Worm (Caenorhabditis elegans) whole organism, L4 larva: ENCODE measurements around the gene mpst-4.

ENCODE experiments used
- F44E2.7 ChIP-seq: fragments of 200-800 bp; sonication (Bioruptor generic); IDR thresholded peaks from 2 replicates; pipeline ENCODE4 v2.1.2; 2022; ENCODE audit warnings: missing genetic modification characterization, missing compliant biosample characterization
- F49E8.2 ChIP-seq: sonication (generic microtip); optimal IDR thresholded peaks from 2 replicates; lab custom pipeline; 2016; ENCODE audit warnings: missing compliant biosample characterization, mild to moderate bottlenecking, missing genetic modification characterization, borderline replicate concordance
- T20F7.1 ChIP-seq: fragments of 200-800 bp; sonication (Bioruptor generic); optimal IDR thresholded peaks from 2 replicates; lab custom pipeline; 2018; ENCODE audit warnings: mild to moderate bottlenecking, missing genetic modification characterization, missing compliant biosample characterization
- Y105C5A.15 ChIP-seq: fragments of 200-800 bp; sonication (Bioruptor generic); IDR thresholded peaks from 2 replicates; pipeline ENCODE4 v1.3.6; 2022; ENCODE audit warnings: missing genetic modification characterization, missing compliant biosample characterization
- Y48G9A.11 ChIP-seq: fragments of 200-800 bp; sonication (Bioruptor generic); IDR thresholded peaks from 2 replicates; pipeline ENCODE4 v1.3.6; 2022; ENCODE audit warnings: missing genetic modification reagents, missing genetic modification characterization, missing compliant biosample characterization
- Y5F2A.4 ChIP-seq: fragments of 200-800 bp; sonication (Bioruptor generic); optimal IDR thresholded peaks from 2 replicates; lab custom pipeline; 2018; ENCODE audit warnings: mild to moderate bottlenecking, missing genetic modification characterization, missing compliant biosample characterization
- ceh-28 ChIP-seq: fragments of 150-350 bp; optimal IDR thresholded peaks from 2 replicates; lab custom pipeline; 2014; ENCODE audit warnings: missing biosample characterization, missing genetic modification reagents, missing genetic modification characterization
- ceh-62 ChIP-seq: sonication (generic microtip); optimal IDR thresholded peaks from 2 replicates; lab custom pipeline; 2017; ENCODE audit warnings: missing biosample characterization, missing genetic modification characterization
- ceh-82 ChIP-seq: sonication (generic microtip); optimal IDR thresholded peaks from 2 replicates; lab custom pipeline; 2017; ENCODE audit warnings: missing biosample characterization, missing genetic modification characterization
- ces-1 ChIP-seq: fragments of 150-350 bp; sonication (generic microtip); optimal IDR thresholded peaks from 4 replicates; lab custom pipeline; 2014; ENCODE audit warnings: missing biosample characterization, missing genetic modification reagents, missing genetic modification characterization
- daf-16 ChIP-seq, 3 experiments: sonication (generic microtip); optimal IDR thresholded peaks; 2 replicates each; lab custom pipeline; 2016 to 2017; ENCODE audit warnings: missing genetic modification characterization in 3 of 3, missing genetic modification reagents in 3 of 3, mild to moderate bottlenecking in 2 of 3, missing compliant biosample characterization in 2 of 3, missing biosample characterization in 1 of 3, moderate library complexity in 1 of 3
- dmd-6 ChIP-seq: fragments of 200-800 bp; sonication (Bioruptor generic); IDR thresholded peaks from 2 replicates; pipeline ENCODE4 v1.3.6; 2022; ENCODE audit warnings: missing genetic modification reagents, missing genetic modification characterization, missing compliant biosample characterization
- dmd-8 ChIP-seq: fragments of 200-800 bp; sonication (Bioruptor generic); IDR thresholded peaks from 2 replicates; pipeline ENCODE4 v1.3.6; 2022; ENCODE audit warnings: missing genetic modification characterization, missing compliant biosample characterization
- dpl-1 ChIP-seq: fragments of 150-350 bp; optimal IDR thresholded peaks from 2 replicates; lab custom pipeline; 2014; ENCODE audit warnings: missing biosample characterization, missing genetic modification reagents, missing genetic modification characterization
- dve-1 ChIP-seq: sonication (generic microtip); optimal IDR thresholded peaks from 2 replicates; lab custom pipeline; 2017; ENCODE audit warnings: antibody characterized with exemption, mild to moderate bottlenecking, missing genetic modification characterization, missing compliant biosample characterization; ENCODE audit not compliant: insufficient read depth
- hlh-11 ChIP-seq: fragments of 200-800 bp; sonication (Bioruptor generic); optimal IDR thresholded peaks from 2 replicates; lab custom pipeline; 2018; ENCODE audit warnings: mild to moderate bottlenecking, missing genetic modification characterization, missing compliant biosample characterization
- lim-7 ChIP-seq: fragments of 200-800 bp; sonication (Bioruptor generic); IDR thresholded peaks from 2 replicates; pipeline ENCODE4 v1.3.6; 2022; ENCODE audit warnings: missing genetic modification characterization, missing compliant biosample characterization
- lin-1 ChIP-seq: fragments of 200-800 bp; sonication (Bioruptor generic); IDR thresholded peaks from 2 replicates; pipeline ENCODE4 v1.3.6; 2022; ENCODE audit warnings: missing genetic modification reagents, missing genetic modification characterization, missing compliant biosample characterization
- lin-15B ChIP-seq: fragments of 150-350 bp; sonication (generic microtip); optimal IDR thresholded peaks from 3 replicates; lab custom pipeline; 2014; ENCODE audit warnings: missing biosample characterization, missing genetic modification characterization
- lin-38 ChIP-seq: fragments of 200-800 bp; sonication (Bioruptor generic); IDR thresholded peaks from 2 replicates; pipeline ENCODE4 v1.3.6; 2022; ENCODE audit warnings: missing genetic modification reagents, missing genetic modification characterization, missing compliant biosample characterization
- lir-3 ChIP-seq: sonication (generic microtip); optimal IDR thresholded peaks from 2 replicates; lab custom pipeline; 2016; ENCODE audit warnings: mild to moderate bottlenecking, missing genetic modification characterization, missing compliant biosample characterization
- lsy-2 ChIP-seq, 2 experiments: fragments of 150-350 bp in 1 of 2; sonication (generic microtip) in 1 of 2; optimal IDR thresholded peaks; 2 replicates each; lab custom pipeline; 2014 to 2017; ENCODE audit warnings: missing biosample characterization in 2 of 2, missing genetic modification characterization in 2 of 2
- madf-5 ChIP-seq, 2 experiments: fragments of 200-800 bp; sonication (Bioruptor generic); IDR thresholded peaks; 2 replicates each; pipeline ENCODE4 v1.3.6; 2022; ENCODE audit warnings: missing compliant biosample characterization in 2 of 2, missing genetic modification characterization in 2 of 2
- madf-9 ChIP-seq: fragments of 200-800 bp; sonication (Bioruptor generic); conservative IDR thresholded peaks from 2 replicates; pipeline ENCODE4 v1.3.6; 2022; ENCODE audit warnings: missing genetic modification reagents, missing genetic modification characterization, missing compliant biosample characterization
- mep-1 ChIP-seq: fragments of 150-350 bp; sonication (generic microtip); optimal IDR thresholded peaks from 3 replicates; lab custom pipeline; 2014; ENCODE audit warnings: missing biosample characterization, missing genetic modification characterization
- mes-2 ChIP-seq: sonication (generic microtip); optimal IDR thresholded peaks from 2 replicates; lab custom pipeline; 2016; ENCODE audit warnings: missing genotype, mild to moderate bottlenecking, missing genetic modification characterization, missing compliant biosample characterization; ENCODE audit not compliant: poor library complexity, severe bottlenecking
- mxl-3 ChIP-seq: fragments of 200-800 bp; sonication (Bioruptor generic); optimal IDR thresholded peaks from 2 replicates; lab custom pipeline; 2018; ENCODE audit warnings: mild to moderate bottlenecking, missing genetic modification characterization, missing compliant biosample characterization
- nhr-10 ChIP-seq: fragments of 150-350 bp; optimal IDR thresholded peaks from 2 replicates; lab custom pipeline; 2014; ENCODE audit warnings: missing biosample characterization, missing genetic modification characterization
- nhr-11 ChIP-seq: fragments of 150-350 bp; optimal IDR thresholded peaks from 2 replicates; lab custom pipeline; 2014; ENCODE audit warnings: missing biosample characterization, missing genetic modification characterization
- nhr-28 ChIP-seq: fragments of 150-350 bp; optimal IDR thresholded peaks from 2 replicates; lab custom pipeline; 2014; ENCODE audit warnings: missing biosample characterization, missing genetic modification characterization
- pha-4 ChIP-seq, 2 experiments: fragments of 150-350 bp in 1 of 2; fragments of 200-800 bp in 1 of 2; sonication (Bioruptor generic) in 1 of 2; IDR thresholded peaks in 1 of 2; optimal IDR thresholded peaks in 1 of 2; 2 replicates each; pipeline versions ENCODE4 v1.3.6 to Lab custom; 2014 to 2022; ENCODE audit warnings: missing genetic modification characterization in 2 of 2, missing genetic modification reagents in 2 of 2, missing biosample characterization in 1 of 2, missing compliant biosample characterization in 1 of 2
- pqm-1 ChIP-seq: sonication (generic microtip); optimal IDR thresholded peaks from 2 replicates; lab custom pipeline; 2017; ENCODE audit warnings: missing biosample characterization, missing genetic modification characterization
- saeg-2 ChIP-seq: fragments of 200-800 bp; sonication (Bioruptor generic); IDR thresholded peaks from 2 replicates; pipeline ENCODE4 v1.3.6; 2022; ENCODE audit warnings: missing genetic modification reagents, missing genetic modification characterization, missing compliant biosample characterization
- skn-1 ChIP-seq: fragments of 150-350 bp; optimal IDR thresholded peaks from 2 replicates; lab custom pipeline; 2014; ENCODE audit warnings: missing biosample characterization, missing genetic modification characterization
- unc-130 ChIP-seq: sonication (generic microtip); optimal IDR thresholded peaks from 2 replicates; lab custom pipeline; 2016; ENCODE audit warnings: missing genetic modification reagents, missing genetic modification characterization, missing compliant biosample characterization
- unc-39 ChIP-seq: sonication (generic microtip); optimal IDR thresholded peaks from 2 replicates; lab custom pipeline; 2017; ENCODE audit warnings: missing biosample characterization, missing genetic modification characterization
- unc-62 ChIP-seq, 3 experiments: fragments of 150-350 bp in 1 of 3; sonication (generic microtip); optimal IDR thresholded peaks in 2 of 3; peaks in 1 of 3; 1 replicate in 1 of 3; 2 replicates in 2 of 3; lab custom pipeline; 2014 to 2017; ENCODE audit warnings: missing biosample characterization in 3 of 3, missing genetic modification characterization in 3 of 3, missing genetic modification reagents in 3 of 3, missing genotype in 1 of 3
- vab-7 ChIP-seq: fragments of 200-800 bp; sonication (Bioruptor generic); IDR thresholded peaks from 2 replicates; pipeline ENCODE4 v1.3.6; 2022; ENCODE audit warnings: missing genetic modification reagents, missing genetic modification characterization, missing compliant biosample characterization
- zip-11 ChIP-seq: fragments of 200-800 bp; sonication (Bioruptor generic); IDR thresholded peaks from 2 replicates; pipeline ENCODE4 v1.3.6; 2022; ENCODE audit warnings: missing genetic modification characterization, missing compliant biosample characterization

The mpst-4 gene

ce11 chrII:4884403-4884802 is 21.1 kb upstream of the mpst-4 start:
- no peak for TF ChIP-seq nhr-11 (tag; lab: Kevin White, UChicago)
- TF ChIP-seq unc-62 (GFP tag; optimal IDR thresholded peaks at IDR 0.05 in 1 of 2; lab: Kevin White, UChicago) = peak in 1 of 2 experiments; percentile 65
- no peak for TF ChIP-seq unc-62 (tag; optimal IDR thresholded peaks at IDR 0.05; lab: Kevin White, UChicago)
- TF ChIP-seq Y5F2A.4 (GFP tag; lab: Kevin White, UChicago) = no peak

- no peak for TF ChIP-seq lir-3
- no peak for TF ChIP-seq lin-38 (GFP tag; lab: Robert Waterston, UW)
- no peak for TF ChIP-seq F49E8.2 (tag; lab: Kevin White, UChicago)
- peak; percentile 8 for TF ChIP-seq hlh-11 (tag; lab: Kevin White, UChicago)
- TF ChIP-seq nhr-10 (tag; lab: Kevin White, UChicago) = no peak
- TF ChIP-seq Y48G9A.11 = no peak
- TF ChIP-seq pha-4 (GFP tag; IDR thresholded peaks at IDR 0.05; lab: Robert Waterston, UW) = no peak
- no peak for TF ChIP-seq pha-4 (tag; optimal IDR thresholded peaks at IDR 0.05; lab: Kevin White, UChicago)
- TF ChIP-seq zip-11 (GFP tag; lab: Robert Waterston, UW) = no peak
- TF ChIP-seq vab-7 (GFP tag; lab: Robert Waterston, UW) = no peak
- TF ChIP-seq ceh-28 (tag; lab: Kevin White, UChicago) = no peak
- TF ChIP-seq madf-5 (GFP tag; IDR thresholded peaks at IDR 0.05; lab: Robert Waterston, UW) = no peak
- TF ChIP-seq F44E2.7 (GFP tag; lab: Robert Waterston, UW) = no peak
- no peak for TF ChIP-seq daf-16 (GFP tag; optimal IDR thresholded peaks at IDR 0.05; lab: Kevin White, UChicago)
- TF ChIP-seq daf-16 (tag; optimal IDR thresholded peaks at IDR 0.05; lab: Kevin White, UChicago) = peak; percentile 55
- TF ChIP-seq Y105C5A.15 = no peak
- no peak for TF ChIP-seq skn-1 (tag; lab: Kevin White, UChicago)
- no peak for TF ChIP-seq unc-39
- TF ChIP-seq madf-9 (GFP tag; lab: Robert Waterston, UW) = no peak
- TF ChIP-seq ces-1 (GFP tag; lab: Kevin White, UChicago) = no peak
- no peak for TF ChIP-seq mes-2 (tag; lab: Kevin White, UChicago)
- no peak for TF ChIP-seq lin-1 (GFP tag; lab: Robert Waterston, UW)
- no peak for TF ChIP-seq mxl-3 (GFP tag; lab: Kevin White, UChicago)
- no peak for TF ChIP-seq saeg-2 (GFP tag; lab: Robert Waterston, UW)
- peak; percentile 27 for TF ChIP-seq T20F7.1 (GFP tag; lab: Kevin White, UChicago)
- no peak for TF ChIP-seq unc-130
- TF ChIP-seq dmd-6 = 0 out of 2 replicates have a peak, but pooled peaks have one; percentile 17
- TF ChIP-seq lim-7 (GFP tag; lab: Robert Waterston, UW) = no peak
- no peak for TF ChIP-seq ceh-82
- TF ChIP-seq mep-1 (tag; lab: Kevin White, UChicago) = no peak
- no peak for TF ChIP-seq pqm-1 (tag; lab: Kevin White, UChicago)
- TF ChIP-seq dve-1 = peak; percentile 9
- no peak for TF ChIP-seq lsy-2 (tag; optimal IDR thresholded peaks at IDR 0.05; lab: Kevin White, UChicago)
- TF ChIP-seq ceh-62 = no peak
- no peak for TF ChIP-seq nhr-28 (tag; lab: Kevin White, UChicago)
- no peak for TF ChIP-seq dmd-8 (GFP tag; lab: Robert Waterston, UW)
- TF ChIP-seq dpl-1 (GFP tag; lab: Kevin White, UChicago) = no peak
- TF ChIP-seq lin-15B (tag; lab: Kevin White, UChicago) = no peak
- TF ChIP-seq, all 104 proteins: peak for 5
These were observed 20.2 kb upstream of the mpst-4 start, which contains the start of gene gst-8 for ce11 chrII:4883412-4883811. Gene gst-8, plus strand, starts transcription at chrII:4883712.
